Fruit fly (Drosophila melanogaster): ENCODE results near the gene Srp68.

The Srp68 gene

DNA sequence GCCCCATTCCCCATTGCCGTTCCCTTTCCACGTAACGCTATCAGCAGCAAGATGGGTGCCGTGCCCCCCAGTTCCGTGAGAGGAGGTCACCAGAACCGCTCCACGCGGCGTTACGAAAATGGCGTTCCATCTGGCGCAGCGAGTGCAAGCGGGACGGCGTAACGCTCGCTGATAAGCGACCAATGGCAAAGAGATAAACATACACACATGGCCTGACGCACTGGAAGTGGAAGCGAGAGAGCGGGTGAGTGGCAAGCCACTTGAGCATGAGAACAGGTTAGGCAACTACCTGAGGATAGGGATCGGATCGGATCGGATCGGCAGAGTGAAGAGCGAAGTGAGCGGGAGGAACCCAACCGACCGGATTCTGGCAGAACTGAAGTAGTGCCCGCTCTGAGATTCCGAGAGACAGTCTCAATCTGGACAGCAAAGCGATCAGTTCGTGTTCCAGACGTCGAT lies 30.0 kb downstream of the Srp68 start, which contains the start of gene Doc3 (continued):
- TF ChIP-seq CG10267 (tag; optimal IDR thresholded peaks at IDR 0.05) = no peak
- TF ChIP-seq insv (GFP tag; optimal IDR thresholded peaks at IDR 0.05) = no peak
- peak; percentile 23; the same call in 1 of the 2 replicates for TF ChIP-seq slbo (GFP tag; IDR thresholded peaks at IDR 0.05)
- TF ChIP-seq scrt (GFP tag; optimal IDR thresholded peaks at IDR 0.05) = no peak
- TF ChIP-seq CG6689 (GFP tag; IDR thresholded peaks at IDR 0.05) = no peak
- TF ChIP-seq repo (GFP tag; optimal IDR thresholded peaks at IDR 0.05) = no peak
- no peak for TF ChIP-seq sima (GFP tag; optimal IDR thresholded peaks at IDR 0.05)
- TF ChIP-seq vnd (GFP tag; IDR thresholded peaks at IDR 0.05; ENCODE audit: partially characterized antibody) = peak; percentile 50; the same call in 1 of the 3 replicates
- no peak for TF ChIP-seq Vsx1 (GFP tag; optimal IDR thresholded peaks at IDR 0.05)
- TF ChIP-seq Trl (optimal IDR thresholded peaks at IDR 0.05) = peak; percentile 49 to 60
- TF ChIP-seq Trl (GFP tag; optimal IDR thresholded peaks at IDR 0.05) = no peak
- TF ChIP-seq CG18619 (GFP tag; optimal IDR thresholded peaks at IDR 0.05) = no peak
- TF ChIP-seq cg (GFP tag; optimal IDR thresholded peaks at IDR 0.05) = peak; percentile 60
- TF ChIP-seq Spps (tag; optimal IDR thresholded peaks at IDR 0.05) = no peak
- no peak for TF ChIP-seq gcm2 (GFP tag; optimal IDR thresholded peaks at IDR 0.05)
- TF ChIP-seq CG8359 (GFP tag; optimal IDR thresholded peaks at IDR 0.05; ENCODE audit: borderline replicate concordance) = no peak
- no peak for TF ChIP-seq MESR4 (GFP tag; optimal IDR thresholded peaks at IDR 0.05)
- no peak for TF ChIP-seq zf30C (GFP tag; optimal IDR thresholded peaks at IDR 0.05)
- no peak for TF ChIP-seq kay (GFP tag; optimal IDR thresholded peaks at IDR 0.05)
- no peak for TF ChIP-seq CG4328 (GFP tag; optimal IDR thresholded peaks at IDR 0.05)
- no peak for TF ChIP-seq PHDP (tag; optimal IDR thresholded peaks at IDR 0.05)
- no peak for TF ChIP-seq Taf1 (GFP tag; IDR thresholded peaks at IDR 0.05)
- TF ChIP-seq Dref (GFP tag; IDR thresholded peaks at IDR 0.05) = no peak
- TF ChIP-seq dmrt11E (tag; optimal IDR thresholded peaks at IDR 0.05) = no peak
- no peak for TF ChIP-seq Max (GFP tag; optimal IDR thresholded peaks at IDR 0.05)
- TF ChIP-seq az2 (GFP tag; optimal IDR thresholded peaks at IDR 0.05) = no peak
- no peak for TF ChIP-seq Sry-β (GFP tag; optimal IDR thresholded peaks at IDR 0.05)
- TF ChIP-seq CG7745 (tag; optimal IDR thresholded peaks at IDR 0.05) = no peak
- no peak for TF ChIP-seq dan (GFP tag; IDR thresholded peaks at IDR 0.05)
- TF ChIP-seq CG2678 (tag; optimal IDR thresholded peaks at IDR 0.05) = no peak
- TF ChIP-seq CG9437 (GFP tag; optimal IDR thresholded peaks at IDR 0.05) = peak; percentile 27
- TF ChIP-seq Meics (GFP tag; optimal IDR thresholded peaks at IDR 0.05) = no peak
- TF ChIP-seq wdn (GFP tag; IDR thresholded peaks at IDR 0.05) = no peak
- TF ChIP-seq CG32767 (GFP tag; IDR thresholded peaks at IDR 0.05) = peak; percentile 38; the same call in 1 of the 2 replicates
- TF ChIP-seq gem (tag; optimal IDR thresholded peaks at IDR 0.05) = no peak
- no peak for TF ChIP-seq CG18599 (GFP tag; optimal IDR thresholded peaks at IDR 0.05)
- no peak for TF ChIP-seq pita (GFP tag; optimal IDR thresholded peaks at IDR 0.05)
- TF ChIP-seq BtbVII (GFP tag; optimal IDR thresholded peaks at IDR 0.05) = no peak
- no peak for TF ChIP-seq HHEX (GFP tag; optimal IDR thresholded peaks at IDR 0.05)
- TF ChIP-seq tgo (GFP tag; IDR thresholded peaks at IDR 0.05) = no peak
- no peak for TF ChIP-seq ttk (GFP tag; IDR thresholded peaks at IDR 0.05)
- TF ChIP-seq sens-2 (GFP tag; IDR thresholded peaks at IDR 0.05) = no peak
- TF ChIP-seq Sry-δ (GFP tag; optimal IDR thresholded peaks at IDR 0.05) = no peak
- TF ChIP-seq CG18764 (GFP tag; optimal IDR thresholded peaks at IDR 0.05) = no peak
- TF ChIP-seq ab (GFP tag; optimal IDR thresholded peaks at IDR 0.05) = no peak
- TF ChIP-seq CG18011 (GFP tag; optimal IDR thresholded peaks at IDR 0.05) = no peak
- TF ChIP-seq stwl (tag; optimal IDR thresholded peaks at IDR 0.05) = no peak
- no peak for TF ChIP-seq Blimp-1 (GFP tag; optimal IDR thresholded peaks at IDR 0.05)
